Fruit fly (Drosophila melanogaster) whole organism, embryonic: ENCODE measurements around the gene Naxd.

Experiments used
- ATbp ChIP-seq: fragments of 200-800 bp; sonication (Bioruptor generic); optimal IDR thresholded peaks from 2 replicates; lab custom pipeline; 2017; ENCODE audit warnings: missing biosample characterization, mild to moderate bottlenecking, missing genetic modification characterization, missing genetic modification reagents
- Atf3 ChIP-seq: fragments of 200-800 bp; sonication (Bioruptor generic); optimal IDR thresholded peaks from 3 replicates; lab custom pipeline; 2016; ENCODE audit warnings: missing biosample characterization, missing genetic modification characterization
- Atf6 ChIP-seq: fragments of 200-800 bp; sonication (Bioruptor generic); IDR thresholded peaks from 2 replicates; pipeline ENCODE4 v1.3.6; 2022; ENCODE audit warnings: missing biosample characterization, missing genetic modification characterization
- CG10147 ChIP-seq: fragments of 200-800 bp; sonication (Bioruptor generic); optimal IDR thresholded peaks from 2 replicates; lab custom pipeline; 2019; ENCODE audit warnings: missing biosample characterization, mild to moderate bottlenecking, missing genetic modification characterization, moderate library complexity
- CG10209 ChIP-seq: fragments of 200-800 bp; sonication (Bioruptor generic); optimal IDR thresholded peaks from 3 replicates; lab custom pipeline; 2017; ENCODE audit warnings: missing biosample characterization, mild to moderate bottlenecking, missing genetic modification characterization, missing genetic modification reagents
- CG10321 ChIP-seq: fragments of 200-800 bp; sonication (Bioruptor generic); IDR thresholded peaks from 2 replicates; pipeline ENCODE4 v1.3.6; 2022; ENCODE audit warnings: missing biosample characterization, missing genetic modification characterization
- CG10431 ChIP-seq: fragments of 200-800 bp; sonication (Bioruptor generic); optimal IDR thresholded peaks from 3 replicates; lab custom pipeline; 2018; ENCODE audit warnings: missing biosample characterization, mild to moderate bottlenecking, missing genetic modification characterization
- CG10959 ChIP-seq: fragments of 200-800 bp; sonication (Bioruptor generic); IDR thresholded peaks from 2 replicates; pipeline ENCODE4 v1.3.6; 2022; ENCODE audit warnings: missing biosample characterization, missing genetic modification characterization
- CG11504 ChIP-seq: fragments of 200-800 bp; sonication (Bioruptor generic); optimal IDR thresholded peaks from 3 replicates; lab custom pipeline; 2019; ENCODE audit warnings: missing biosample characterization, mild to moderate bottlenecking, missing genetic modification characterization, moderate library complexity
- CG12769 ChIP-seq: fragments of 200-800 bp; sonication (Bioruptor generic); optimal IDR thresholded peaks from 2 replicates; lab custom pipeline; 2019; ENCODE audit warnings: missing biosample characterization, mild to moderate bottlenecking, missing genetic modification characterization, moderate library complexity
- CG14710 ChIP-seq: fragments of 200-800 bp; sonication (Bioruptor generic); optimal IDR thresholded peaks from 3 replicates; lab custom pipeline; 2019; ENCODE audit warnings: missing biosample characterization, mild to moderate bottlenecking, missing genetic modification characterization, moderate library complexity
- CG15269 ChIP-seq: fragments of 200-800 bp; sonication (Bioruptor generic); optimal IDR thresholded peaks from 2 replicates; lab custom pipeline; 2018; ENCODE audit warnings: missing biosample characterization, mild to moderate bottlenecking, missing genetic modification characterization, moderate library complexity
- CG1602 ChIP-seq: fragments of 200-800 bp; sonication (Bioruptor generic); optimal IDR thresholded peaks from 3 replicates; lab custom pipeline; 2016; ENCODE audit warnings: missing biosample characterization, missing genetic modification characterization
- CG17359 ChIP-seq: fragments of 200-800 bp; sonication (Bioruptor generic); optimal IDR thresholded peaks from 3 replicates; lab custom pipeline; 2018; ENCODE audit warnings: missing biosample characterization, mild to moderate bottlenecking, missing genetic modification characterization, moderate library complexity
- CG17612 ChIP-seq: fragments of 200-800 bp; sonication (Bioruptor generic); IDR thresholded peaks from 2 replicates; pipeline ENCODE4 v1.3.6; 2022; ENCODE audit warnings: missing biosample characterization, missing genetic modification characterization
- CG30020 ChIP-seq: fragments of 200-800 bp; optimal IDR thresholded peaks from 2 replicates; lab custom pipeline; 2019; ENCODE audit warnings: missing biosample characterization, mild to moderate bottlenecking, missing genetic modification characterization, moderate library complexity
- CG30403 ChIP-seq: fragments of 200-800 bp; sonication (Bioruptor generic); optimal IDR thresholded peaks from 3 replicates; lab custom pipeline; 2016; ENCODE audit warnings: missing biosample characterization, missing genetic modification characterization
- CG31388 ChIP-seq: fragments of 200-800 bp; sonication (Bioruptor generic); optimal IDR thresholded peaks from 2 replicates; lab custom pipeline; 2016; ENCODE audit warnings: missing biosample characterization, missing genetic modification characterization
- CG4424 ChIP-seq: fragments of 200-800 bp; sonication (Bioruptor generic); optimal IDR thresholded peaks from 3 replicates; lab custom pipeline; 2016; ENCODE audit warnings: missing biosample characterization, missing genetic modification characterization
- CG4820 ChIP-seq: fragments of 200-800 bp; sonication (Bioruptor generic); optimal IDR thresholded peaks from 3 replicates; lab custom pipeline; 2016; ENCODE audit warnings: missing biosample characterization, missing genetic modification characterization
- CG6175 ChIP-seq: fragments of 200-800 bp; sonication (Bioruptor generic); IDR thresholded peaks from 3 replicates; pipeline ENCODE4 v1.3.6; 2022; ENCODE audit warnings: missing biosample characterization, missing genetic modification characterization
- CG6254 ChIP-seq: fragments of 200-800 bp; sonication (Bioruptor generic); optimal IDR thresholded peaks from 3 replicates; lab custom pipeline; 2017; ENCODE audit warnings: mild to moderate bottlenecking, missing biosample characterization, missing genetic modification reagents, missing genetic modification characterization
- CG6765 ChIP-seq: fragments of 200-800 bp; sonication (Bioruptor generic); optimal IDR thresholded peaks from 3 replicates; lab custom pipeline; 2017; ENCODE audit warnings: missing biosample characterization, mild to moderate bottlenecking, missing genetic modification characterization
- CG7357 ChIP-seq: fragments of 200-800 bp; sonication (Bioruptor generic); IDR thresholded peaks from 3 replicates; pipeline ENCODE4 v1.3.6; 2022; ENCODE audit warnings: missing biosample characterization, missing genetic modification characterization
- CoRest ChIP-seq: fragments of 200-800 bp; sonication (Bioruptor generic); optimal IDR thresholded peaks from 3 replicates; lab custom pipeline; 2018; ENCODE audit warnings: missing biosample characterization, mild to moderate bottlenecking, missing genetic modification characterization, moderate library complexity
- D ChIP-seq, 2 experiments: fragments of 200-800 bp in 1 of 2; fragments of >200 bp in 1 of 2; sonication (Bioruptor generic) in 1 of 2; optimal IDR thresholded peaks; 2 replicates in 1 of 2; 3 replicates in 1 of 2; lab custom pipeline; 2017; ENCODE audit warnings: mild to moderate bottlenecking in 1 of 2, missing biosample characterization in 1 of 2, missing genetic modification characterization in 1 of 2, missing genetic modification reagents in 1 of 2
- D19B ChIP-seq: fragments of 200-800 bp; sonication (Bioruptor generic); optimal IDR thresholded peaks from 2 replicates; lab custom pipeline; 2017; ENCODE audit warnings: missing biosample characterization, mild to moderate bottlenecking, missing genetic modification characterization
- Dek ChIP-seq: fragments of 200-800 bp; sonication (Bioruptor generic); optimal IDR thresholded peaks from 3 replicates; lab custom pipeline; 2019; ENCODE audit warnings: missing biosample characterization, mild to moderate bottlenecking, missing genetic modification characterization, moderate library complexity
- Dp ChIP-seq: fragments of 200-800 bp; sonication (Bioruptor generic); optimal IDR thresholded peaks from 2 replicates; lab custom pipeline; 2018; ENCODE audit warnings: missing biosample characterization, mild to moderate bottlenecking, missing genetic modification characterization, moderate library complexity
- Hr3 ChIP-seq: fragments of 200-800 bp; sonication (Bioruptor generic); optimal IDR thresholded peaks from 3 replicates; lab custom pipeline; 2016; ENCODE audit warnings: missing biosample characterization, missing genetic modification characterization
- Hsf ChIP-seq: fragments of 200-800 bp; sonication (Bioruptor generic); optimal IDR thresholded peaks from 3 replicates; lab custom pipeline; 2016; ENCODE audit warnings: missing biosample characterization, missing genetic modification characterization
- Meics ChIP-seq: fragments of 200-800 bp; sonication (Bioruptor generic); optimal IDR thresholded peaks from 2 replicates; lab custom pipeline; 2017; ENCODE audit warnings: missing biosample characterization, mild to moderate bottlenecking, missing genetic modification characterization
- Mes4 ChIP-seq: fragments of 200-800 bp; sonication (Bioruptor generic); optimal IDR thresholded peaks from 2 replicates; lab custom pipeline; 2016; ENCODE audit warnings: missing biosample characterization, missing genetic modification characterization
- Oli ChIP-seq: fragments of 200-800 bp; sonication (Bioruptor generic); optimal IDR thresholded peaks from 2 replicates; lab custom pipeline; 2018; ENCODE audit warnings: missing biosample characterization, mild to moderate bottlenecking, missing genetic modification characterization, moderate library complexity
- TFAM ChIP-seq: fragments of 200-800 bp; sonication (Bioruptor generic); optimal IDR thresholded peaks from 2 replicates; lab custom pipeline; 2017; ENCODE audit warnings: missing biosample characterization, missing genetic modification characterization, inconsistent platforms
- ara ChIP-seq: fragments of 200-800 bp; sonication (Bioruptor generic); IDR thresholded peaks from 2 replicates; pipeline ENCODE4 v1.3.6; 2022; ENCODE audit warnings: missing biosample characterization, missing genetic modification characterization
- bbx ChIP-seq: fragments of 200-800 bp; sonication (Bioruptor generic); IDR thresholded peaks from 2 replicates; pipeline ENCODE4 v1.3.6; 2022; ENCODE audit warnings: missing biosample characterization, missing genetic modification characterization; ENCODE audit not compliant: partially characterized antibody
- cas ChIP-seq: fragments of 200-800 bp; sonication (Bioruptor generic); IDR thresholded peaks from 2 replicates; pipeline ENCODE4 v1.3.6; 2022; ENCODE audit warnings: missing biosample characterization, missing genetic modification characterization
- chm ChIP-seq: fragments of 200-800 bp; sonication (Bioruptor generic); IDR thresholded peaks from 2 replicates; pipeline ENCODE4 v1.3.6; 2022; ENCODE audit warnings: missing biosample characterization, missing genetic modification characterization
- dmrt99B ChIP-seq: fragments of 200-800 bp; sonication (Bioruptor generic); optimal IDR thresholded peaks from 2 replicates; lab custom pipeline; 2018; ENCODE audit warnings: missing biosample characterization, mild to moderate bottlenecking, missing genetic modification characterization, moderate library complexity
- dpn ChIP-seq, 2 experiments: fragments of 200-800 bp; sonication (Bioruptor generic); optimal IDR thresholded peaks; 3 replicates each; lab custom pipeline; 2016; ENCODE audit warnings: missing biosample characterization in 2 of 2, missing genetic modification characterization in 2 of 2
- ewg ChIP-seq: fragments of 200-800 bp; sonication (Bioruptor generic); optimal IDR thresholded peaks from 3 replicates; lab custom pipeline; 2017; ENCODE audit warnings: mild to moderate bottlenecking, missing biosample characterization, missing genetic modification reagents, missing genetic modification characterization
- hkb ChIP-seq, 2 experiments: fragments of 200-800 bp in 1 of 2; fragments of >200 bp in 1 of 2; sonication (Bioruptor generic) in 1 of 2; IDR thresholded peaks in 1 of 2; optimal IDR thresholded peaks in 1 of 2; 2 replicates each; pipeline versions ENCODE4 v1.3.6 to Lab custom; 2017 to 2022; ENCODE audit warnings: missing biosample characterization in 1 of 2, missing genetic modification characterization in 1 of 2
- hth ChIP-seq: fragments of >200 bp; optimal IDR thresholded peaks from 2 replicates; lab custom pipeline; 2017; ENCODE audit warnings: inconsistent platforms
- knrl ChIP-seq: fragments of 200-800 bp; sonication (Bioruptor generic); IDR thresholded peaks from 3 replicates; pipeline ENCODE4 v1.3.6; 2022; ENCODE audit warnings: missing biosample characterization, missing genetic modification characterization; ENCODE audit not compliant: partially characterized antibody
- lmd ChIP-seq: fragments of 200-800 bp; sonication (Bioruptor generic); IDR thresholded peaks from 2 replicates; pipeline ENCODE4 v1.3.6; 2022; ENCODE audit warnings: missing biosample characterization, missing genetic modification characterization
- nerfin-1 ChIP-seq: fragments of 200-800 bp; sonication (Bioruptor generic); optimal IDR thresholded peaks from 3 replicates; lab custom pipeline; 2019; ENCODE audit warnings: missing biosample characterization, mild to moderate bottlenecking, missing genetic modification characterization, moderate library complexity
- otp ChIP-seq: fragments of 200-800 bp; sonication (Bioruptor generic); IDR thresholded peaks from 3 replicates; pipeline ENCODE4, ENCODE4 v1.3.6; 2022; ENCODE audit warnings: missing biosample characterization, missing genetic modification characterization
- sqz ChIP-seq: fragments of 200-800 bp; sonication (Bioruptor generic); optimal IDR thresholded peaks from 3 replicates; lab custom pipeline; 2018; ENCODE audit warnings: missing biosample characterization, mild to moderate bottlenecking, missing genetic modification characterization
- tio ChIP-seq: fragments of 200-800 bp; sonication (Bioruptor generic); optimal IDR thresholded peaks from 2 replicates; lab custom pipeline; 2017; ENCODE audit warnings: missing biosample characterization, missing genetic modification characterization, inconsistent platforms

The Naxd gene

dm6 chr3L:19073909-19074239 lies 23.6 kb downstream of the Naxd start (continued):
- TF ChIP-seq ara (GFP tag; lab: Robert Waterston, UW) (peak; percentile 54; the same call in 1 of the 2 replicates), Dp (no peak), Atf6 (GFP tag; lab: Robert Waterston, UW) (no peak), CG6765 (no peak), CG17359 (peak; percentile 63), CG14710 (tag; lab: Kevin White, UChicago) (peak; percentile 62), CG31388 (GFP tag; lab: Kevin White, UChicago) (no peak), CG10321 (GFP tag; lab: Robert Waterston, UW) (no peak), CG4820 (GFP tag; lab: Kevin White, UChicago) (no peak), bbx (GFP tag; lab: Robert Waterston, UW) (no peak), D19B (GFP tag; lab: Kevin White, UChicago) (no peak), CG10209 (peak; percentile 27), hth (no peak), sqz (GFP tag; lab: Kevin White, UChicago) (no peak), ewg (GFP tag; lab: Kevin White, UChicago) (peak; percentile 28), D (optimal IDR thresholded peaks at IDR 0.05; lab: Kevin White, UChicago) (no peak), D (GFP tag; optimal IDR thresholded peaks at IDR 0.05; lab: Kevin White, UChicago) (peak; percentile 49), CG1602 (no peak), CG17612 (GFP tag; lab: Robert Waterston, UW) (no peak), CG10431 (GFP tag; lab: Kevin White, UChicago) (peak; percentile 30), hkb (optimal IDR thresholded peaks at IDR 0.05; lab: Kevin White, UChicago) (no peak), hkb (GFP tag; IDR thresholded peaks at IDR 0.05; lab: Robert Waterston, UW) (peak; percentile 26; the same call in 1 of the 2 replicates), Dek (no peak), CG30020 (no peak), Atf3 (GFP tag; lab: Kevin White, UChicago) (no peak), CG6254 (peak; percentile 47), CG12769 (tag; lab: Kevin White, UChicago) (no peak), Meics (GFP tag; lab: Kevin White, UChicago) (peak; percentile 21), Oli (peak; percentile 59), CG15269 (peak; percentile 41), CG30403 (GFP tag; lab: Kevin White, UChicago) (peak; percentile 56), CG10147 (GFP tag; lab: Kevin White, UChicago) (no peak), tio (GFP tag; lab: Kevin White, UChicago) (no peak), nerfin-1 (tag; lab: Kevin White, UChicago) (peak; percentile 48), CG7357 (GFP tag; lab: Robert Waterston, UW) (0 out of 3 replicates have a peak, but pooled peaks have one; percentile 18), CG6175 (GFP tag; lab: Robert Waterston, UW) (no peak), CG4424 (GFP tag; lab: Kevin White, UChicago) (peak; percentile 13), dpn (GFP tag; optimal IDR thresholded peaks at IDR 0.05; lab: Kevin White, UChicago) (peak in 1 of 2 experiments; percentile 3), Hsf (GFP tag; lab: Kevin White, UChicago) (no peak), TFAM (GFP tag; lab: Kevin White, UChicago) (no peak), Hr3 (GFP tag; lab: Kevin White, UChicago) (peak; percentile 25), cas (GFP tag; lab: Robert Waterston, UW) (no peak), knrl (no peak), dmrt99B (tag; lab: Kevin White, UChicago) (peak; percentile 77), CG11504 (tag; lab: Kevin White, UChicago) (peak; percentile 75), otp (no peak), CG10959 (GFP tag; lab: Robert Waterston, UW) (no peak), Mes4 (GFP tag; lab: Kevin White, UChicago) (no peak), lmd (GFP tag; lab: Robert Waterston, UW) (peak; percentile 31), chm (GFP tag; lab: Robert Waterston, UW) (no peak), ATbp (GFP tag; lab: Kevin White, UChicago) (peak; percentile 67), CoRest (peak; percentile 71)
